Fruit fly (Drosophila melanogaster): ENCODE results near the gene Sfp23F.
A peak's percentile ranks its signal among the peaks of the same experiment; 100 is the strongest.

Gene Sfp23F

DNA sequence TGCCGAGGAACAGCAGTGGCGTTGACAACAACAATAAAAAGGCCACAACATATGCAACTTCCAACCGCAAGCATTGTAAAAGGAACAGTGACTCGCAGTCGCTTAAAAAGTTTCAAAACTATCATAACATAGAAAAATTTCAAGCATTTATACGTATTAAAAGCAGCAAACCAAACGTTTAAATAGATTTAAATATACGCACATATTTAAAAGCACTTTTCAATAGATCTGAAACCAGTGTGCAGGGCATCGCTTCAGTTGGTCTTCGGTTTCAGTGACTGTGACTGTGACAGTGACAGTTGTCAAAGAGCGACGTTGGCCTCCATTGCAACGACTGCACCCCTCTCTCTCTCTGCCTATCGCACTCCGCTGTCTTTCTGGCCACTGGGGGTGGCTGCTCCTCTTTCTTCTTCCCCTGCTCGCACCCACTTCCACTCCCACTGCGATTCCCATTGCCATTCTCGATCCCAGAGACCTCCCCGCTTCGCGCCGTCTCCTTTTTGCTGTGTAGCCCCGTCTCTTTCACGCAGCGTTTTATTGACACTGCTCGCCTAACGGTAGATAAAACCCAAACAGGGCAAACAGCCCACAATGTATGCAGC, 39.3 kb downstream of the Sfp23F start:
- TF ChIP-seq CG7101 (tag; optimal IDR thresholded peaks at IDR 0.05) (peak; percentile 77), Hr96 (GFP tag; optimal IDR thresholded peaks at IDR 0.05) (peak; percentile 12), CG5204 (GFP tag; optimal IDR thresholded peaks at IDR 0.05) (peak; percentile 76), ovo (GFP tag; optimal IDR thresholded peaks at IDR 0.05) (peak; percentile 72), cnc (optimal IDR thresholded peaks at IDR 0.05) (no peak), CG33017 (tag; optimal IDR thresholded peaks at IDR 0.05) (peak; percentile 80), Clk (GFP tag; optimal IDR thresholded peaks at IDR 0.05) (no peak), CG12768 (GFP tag; optimal IDR thresholded peaks at IDR 0.05) (peak; percentile 65), kay (GFP tag; ENCODE audit: borderline replicate concordance) (peak; percentile 72), cic (GFP tag; optimal IDR thresholded peaks at IDR 0.05) (no peak), toe (GFP tag; optimal IDR thresholded peaks at IDR 0.05) (peak; percentile 29), CG14711 (tag; optimal IDR thresholded peaks at IDR 0.05) (peak; percentile 64), CG7045 (GFP tag; optimal IDR thresholded peaks at IDR 0.05) (peak; percentile 41), pad (GFP tag; optimal IDR thresholded peaks at IDR 0.05) (peak; percentile 11), tj (GFP tag; optimal IDR thresholded peaks at IDR 0.05) (peak; percentile 58), CG11617 (GFP tag; optimal IDR thresholded peaks at IDR 0.05) (peak; percentile 45), Mnt (GFP tag; optimal IDR thresholded peaks at IDR 0.05) (peak; percentile 13), bab1 (GFP tag; optimal IDR thresholded peaks at IDR 0.05) (no peak)

DNA sequence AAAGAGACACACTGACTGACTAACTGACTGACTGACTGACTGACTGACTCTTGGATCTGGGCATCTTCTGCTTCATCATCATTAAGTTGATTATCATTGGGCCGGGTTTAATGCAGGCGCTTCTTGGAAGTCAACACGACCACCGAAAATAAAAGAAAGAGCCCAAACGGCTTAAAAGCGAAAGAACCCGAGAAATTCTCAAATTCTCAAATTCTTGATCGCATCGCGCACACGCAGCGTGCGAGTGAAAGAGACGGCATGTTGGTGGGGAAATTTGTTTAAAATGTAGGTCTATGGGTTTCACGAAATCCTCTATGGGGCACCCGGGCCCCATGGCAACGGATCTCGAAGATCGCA, 41.1 kb downstream of the Sfp23F start:
- TF ChIP-seq Clk (GFP tag; optimal IDR thresholded peaks at IDR 0.05) (no peak), CG5204 (GFP tag; optimal IDR thresholded peaks at IDR 0.05) (no peak), pad (GFP tag; optimal IDR thresholded peaks at IDR 0.05) (no peak), Crg-1 (GFP tag; optimal IDR thresholded peaks at IDR 0.05) (no peak), ovo (GFP tag; optimal IDR thresholded peaks at IDR 0.05) (no peak), tj (GFP tag; optimal IDR thresholded peaks at IDR 0.05) (no peak), CG12768 (GFP tag; optimal IDR thresholded peaks at IDR 0.05) (no peak), CG11617 (GFP tag; optimal IDR thresholded peaks at IDR 0.05) (no peak), kay (GFP tag; ENCODE audit: borderline replicate concordance) (no peak), bab1 (GFP tag; optimal IDR thresholded peaks at IDR 0.05) (no peak), Hr96 (GFP tag; optimal IDR thresholded peaks at IDR 0.05) (no peak), toe (GFP tag; optimal IDR thresholded peaks at IDR 0.05) (no peak), CG7101 (tag; optimal IDR thresholded peaks at IDR 0.05) (no peak), cic (GFP tag; optimal IDR thresholded peaks at IDR 0.05) (no peak), CG33017 (tag; optimal IDR thresholded peaks at IDR 0.05) (no peak), CG14711 (tag; optimal IDR thresholded peaks at IDR 0.05) (no peak), Mnt (GFP tag; optimal IDR thresholded peaks at IDR 0.05) (no peak)

DNA sequence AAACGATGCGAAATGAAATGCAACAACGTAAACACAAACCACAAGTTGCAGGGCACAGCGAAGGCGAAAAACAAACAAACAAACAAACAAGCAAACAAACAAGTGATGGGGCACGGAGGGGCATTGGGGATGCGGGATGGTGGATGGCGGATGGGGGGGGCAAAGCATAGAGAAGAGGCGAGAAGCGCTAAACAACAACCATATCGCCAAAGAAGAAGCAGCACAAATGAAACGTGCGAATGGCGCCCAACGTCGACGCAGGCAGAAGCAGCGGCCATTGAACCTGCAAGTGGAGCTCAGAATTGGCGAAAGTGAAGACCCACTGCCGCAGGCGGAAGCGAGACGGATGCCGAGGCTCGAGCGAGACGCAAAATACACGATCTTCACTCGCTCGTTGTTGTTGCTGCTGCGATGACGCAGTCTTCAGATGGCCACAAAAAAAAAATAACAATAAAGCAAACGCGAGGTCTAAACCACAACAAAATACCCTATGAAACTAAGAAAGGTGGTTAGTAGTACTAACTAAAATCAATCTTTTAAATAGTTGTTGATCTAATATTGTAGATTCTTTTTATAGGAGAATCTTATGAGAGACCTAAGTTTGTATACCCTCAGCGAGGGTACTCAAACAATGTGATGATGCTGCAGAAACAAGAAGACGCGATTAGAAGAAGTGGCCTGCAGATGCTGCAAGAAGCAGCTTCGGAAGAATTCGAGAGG, 41.6 kb downstream of the Sfp23F start:
- TF ChIP-seq tj (GFP tag; optimal IDR thresholded peaks at IDR 0.05) (peak; percentile 66), kay (GFP tag; ENCODE audit: borderline replicate concordance) (no peak)

DNA sequence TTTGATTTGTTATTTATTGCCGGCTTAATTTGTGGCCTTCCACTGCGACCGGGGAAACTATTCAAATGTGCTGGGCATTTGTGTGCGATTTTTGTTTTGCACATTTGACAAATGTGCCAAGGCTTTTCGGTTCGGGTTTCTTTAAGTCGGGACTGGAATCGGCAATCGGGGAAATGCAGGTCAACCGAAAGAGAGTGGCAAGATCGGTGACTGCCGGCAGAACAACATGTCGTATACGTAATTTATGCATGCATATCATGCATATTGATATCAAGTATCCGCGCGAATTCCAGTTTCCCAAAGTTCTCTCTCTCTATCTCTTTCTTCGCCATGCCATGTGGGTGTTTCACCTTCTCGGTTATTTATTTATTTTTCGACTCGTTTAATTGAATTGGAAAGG, 45.2 kb downstream of the Sfp23F start:
- TF ChIP-seq toe (GFP tag; optimal IDR thresholded peaks at IDR 0.05) = no peak
- no peak for TF ChIP-seq cnc (optimal IDR thresholded peaks at IDR 0.05)
- TF ChIP-seq Hr96 (GFP tag; optimal IDR thresholded peaks at IDR 0.05) = no peak
- no peak for TF ChIP-seq kay (GFP tag; ENCODE audit: borderline replicate concordance)
- no peak for TF ChIP-seq Clk (GFP tag; optimal IDR thresholded peaks at IDR 0.05)
- no peak for TF ChIP-seq CG14711 (tag; optimal IDR thresholded peaks at IDR 0.05)
- no peak for TF ChIP-seq CG11617 (GFP tag; optimal IDR thresholded peaks at IDR 0.05)
- TF ChIP-seq pad (GFP tag; optimal IDR thresholded peaks at IDR 0.05) = no peak
- TF ChIP-seq cic (GFP tag; optimal IDR thresholded peaks at IDR 0.05) = no peak
- no peak for TF ChIP-seq Mnt (GFP tag; optimal IDR thresholded peaks at IDR 0.05)
- no peak for TF ChIP-seq bab1 (GFP tag; optimal IDR thresholded peaks at IDR 0.05)
- no peak for TF ChIP-seq CG33017 (tag; optimal IDR thresholded peaks at IDR 0.05)
- TF ChIP-seq CG7045 (GFP tag; optimal IDR thresholded peaks at IDR 0.05) = no peak
- TF ChIP-seq ovo (GFP tag; optimal IDR thresholded peaks at IDR 0.05) = no peak
- no peak for TF ChIP-seq CG12768 (GFP tag; optimal IDR thresholded peaks at IDR 0.05)
- TF ChIP-seq CG7101 (tag; optimal IDR thresholded peaks at IDR 0.05) = no peak

DNA sequence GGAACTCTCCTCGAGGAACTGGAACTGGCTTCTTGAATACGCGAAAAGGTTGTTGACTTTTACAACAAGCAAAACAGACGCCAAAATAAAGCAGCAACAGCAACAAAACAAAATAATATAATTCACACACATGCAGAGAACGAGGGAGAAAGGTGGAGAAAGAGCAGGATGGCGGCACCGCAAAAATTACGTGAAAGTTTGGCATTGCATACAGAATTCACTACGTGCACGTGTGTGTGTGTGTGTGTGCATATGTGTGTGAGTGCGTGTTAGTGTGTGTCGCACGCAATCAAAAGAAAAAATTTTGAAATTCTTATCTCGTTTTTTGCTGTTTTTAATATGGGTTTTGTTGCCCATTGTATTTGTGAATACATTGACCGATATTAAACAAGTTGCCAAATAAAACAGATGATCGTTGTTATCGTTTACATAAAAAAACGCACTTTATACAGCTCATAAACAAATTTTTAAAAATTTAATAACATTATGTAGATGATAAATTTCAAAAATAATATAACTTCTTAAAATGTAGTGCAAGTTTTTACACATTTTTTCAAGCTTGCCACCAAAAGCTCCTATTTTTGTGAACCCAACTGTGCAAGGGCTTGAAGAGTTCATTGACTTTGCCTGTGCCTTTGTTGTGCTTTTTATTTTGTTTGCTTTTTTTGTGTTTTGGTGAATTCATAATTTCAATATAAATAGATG, 46.2 kb downstream of the Sfp23F start:
- TF ChIP-seq Crg-1 (GFP tag; optimal IDR thresholded peaks at IDR 0.05) (no peak), CG14711 (tag; optimal IDR thresholded peaks at IDR 0.05) (no peak), toe (GFP tag; optimal IDR thresholded peaks at IDR 0.05) (no peak), Hr96 (GFP tag; optimal IDR thresholded peaks at IDR 0.05) (no peak)

DNA sequence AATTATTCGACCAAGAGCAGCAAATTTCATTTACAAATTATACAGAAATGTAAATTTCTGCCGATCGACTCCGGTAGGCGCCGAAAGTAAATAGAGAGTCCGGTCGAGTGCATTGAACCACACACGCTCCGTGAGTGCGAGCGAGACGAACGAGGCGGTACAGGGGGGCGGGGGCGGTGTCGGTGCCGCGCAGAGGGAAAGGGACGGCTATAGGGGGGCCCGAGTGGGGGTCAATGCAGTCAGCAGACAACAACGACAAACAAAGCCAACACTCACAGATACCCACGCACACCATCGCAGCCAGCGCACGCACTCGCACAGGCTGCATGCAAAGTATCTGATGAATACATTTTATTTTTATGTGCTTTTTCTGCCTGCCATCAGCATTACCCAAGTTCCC, 48.1 kb downstream of the Sfp23F start:
- no peak for TF ChIP-seq cnc (optimal IDR thresholded peaks at IDR 0.05)
- no peak for TF ChIP-seq CG12768 (GFP tag; optimal IDR thresholded peaks at IDR 0.05)
- TF ChIP-seq CG1620 (GFP tag; optimal IDR thresholded peaks at IDR 0.05) = no peak
